Worm (Caenorhabditis elegans) whole organism, young adult: Measurements from ENCODE around the gene F25B4.7.

Experiments used
- B0019.2 ChIP-seq: fragments of 200-800 bp; sonication (Bioruptor generic); conservative IDR thresholded peaks from 2 replicates; pipeline ENCODE4 v1.3.6; 2022; ENCODE audit warnings: missing genetic modification reagents, missing genetic modification characterization, missing compliant biosample characterization
- B0336.3 ChIP-seq: fragments of 200-800 bp; sonication (Bioruptor generic); IDR thresholded peaks from 2 replicates; pipeline ENCODE4 v1.3.6; 2022; ENCODE audit warnings: missing genetic modification characterization, missing compliant biosample characterization
- C06A6.2 ChIP-seq: fragments of 200-800 bp; sonication (Bioruptor generic); conservative IDR thresholded peaks from 2 replicates; pipeline ENCODE4 v1.3.6; 2022; ENCODE audit warnings: missing genetic modification characterization, missing compliant biosample characterization
- D2030.7 ChIP-seq: fragments of 200-800 bp; sonication (Bioruptor generic); IDR thresholded peaks from 2 replicates; pipeline ENCODE4 v1.3.6; 2022; ENCODE audit warnings: missing genetic modification reagents, missing genetic modification characterization, missing compliant biosample characterization
- F10E7.11 ChIP-seq: sonication (generic microtip); optimal IDR thresholded peaks from 2 replicates; lab custom pipeline; 2017; ENCODE audit warnings: mild to moderate bottlenecking, missing genetic modification characterization, moderate library complexity, missing compliant biosample characterization
- F57A8.1 ChIP-seq: fragments of 200-800 bp; sonication (Bioruptor generic); optimal IDR thresholded peaks from 2 replicates; lab custom pipeline; 2018; ENCODE audit warnings: mild to moderate bottlenecking, missing genetic modification characterization, moderate library complexity, missing compliant biosample characterization
- F57C9.4 ChIP-seq: sonication (generic microtip); optimal IDR thresholded peaks from 2 replicates; lab custom pipeline; 2017; ENCODE audit warnings: mild to moderate bottlenecking, missing genetic modification characterization, missing compliant biosample characterization
- K11D2.4 ChIP-seq: fragments of 200-800 bp; sonication (Bioruptor generic); IDR thresholded peaks from 2 replicates; pipeline ENCODE4 v1.3.6; 2022; ENCODE audit warnings: missing genetic modification reagents, missing genetic modification characterization, missing compliant biosample characterization
- T26A5.8 ChIP-seq: sonication (generic microtip); optimal IDR thresholded peaks from 2 replicates; lab custom pipeline; 2016; ENCODE audit warnings: missing genetic modification characterization, missing compliant biosample characterization
- Y95B8A.8 ChIP-seq: fragments of 200-800 bp; sonication (Bioruptor generic); IDR thresholded peaks from 2 replicates; pipeline ENCODE4 v1.3.6; 2022; ENCODE audit warnings: missing genetic modification reagents, missing genetic modification characterization, missing compliant biosample characterization
- aptf-2 ChIP-seq: fragments of 200-800 bp; sonication (Bioruptor generic); conservative IDR thresholded peaks from 2 replicates; pipeline ENCODE4 v1.3.6; 2022; ENCODE audit warnings: missing genetic modification reagents, missing genetic modification characterization, missing compliant biosample characterization
- aptf-3 ChIP-seq: fragments of 200-800 bp; sonication (Bioruptor generic); IDR thresholded peaks from 2 replicates; pipeline ENCODE4 v1.3.6; 2022; ENCODE audit warnings: missing genetic modification characterization, missing compliant biosample characterization
- athp-1 ChIP-seq: sonication (generic microtip); optimal IDR thresholded peaks from 2 replicates; lab custom pipeline; 2017; ENCODE audit warnings: mild to moderate bottlenecking, missing genetic modification characterization, missing compliant biosample characterization
- bed-2 ChIP-seq: fragments of 200-800 bp; sonication (Bioruptor generic); IDR thresholded peaks from 2 replicates; pipeline ENCODE4 v1.3.6; 2022; ENCODE audit warnings: missing genetic modification reagents, missing genetic modification characterization, missing compliant biosample characterization
- ceh-40 ChIP-seq: fragments of 200-800 bp; sonication (Bioruptor generic); IDR thresholded peaks from 2 replicates; pipeline ENCODE4 v1.3.6; 2022; ENCODE audit warnings: missing genetic modification characterization, missing compliant biosample characterization
- ceh-91 ChIP-seq: fragments of 200-800 bp; sonication (Bioruptor generic); IDR thresholded peaks from 2 replicates; pipeline ENCODE4 v1.3.6; 2022; ENCODE audit warnings: missing genetic modification reagents, missing genetic modification characterization, missing compliant biosample characterization
- chd-7 ChIP-seq: sonication (generic microtip); optimal IDR thresholded peaks from 2 replicates; lab custom pipeline; 2016; ENCODE audit warnings: mild to moderate bottlenecking, missing genetic modification characterization, moderate library complexity, missing compliant biosample characterization
- die-1 ChIP-seq: sonication (generic microtip); optimal IDR thresholded peaks from 2 replicates; lab custom pipeline; 2016; ENCODE audit warnings: missing genotype, mild to moderate bottlenecking, missing genetic modification characterization, missing compliant biosample characterization
- ekl-4 ChIP-seq: fragments of 200-800 bp; sonication (Bioruptor generic); IDR thresholded peaks from 2 replicates; pipeline ENCODE4 v1.3.6; 2022; ENCODE audit warnings: missing genetic modification reagents, missing genetic modification characterization, missing compliant biosample characterization
- ets-4 ChIP-seq: fragments of 200-800 bp; sonication (Bioruptor generic); optimal IDR thresholded peaks from 2 replicates; lab custom pipeline; 2018; ENCODE audit warnings: mild to moderate bottlenecking, missing genetic modification characterization, missing compliant biosample characterization
- fkh-3 ChIP-seq: sonication (generic microtip); optimal IDR thresholded peaks from 2 replicates; lab custom pipeline; 2016; ENCODE audit warnings: mild to moderate bottlenecking, missing genetic modification characterization, missing compliant biosample characterization
- hlh-26 ChIP-seq: fragments of 200-800 bp; sonication (Bioruptor generic); conservative IDR thresholded peaks from 2 replicates; pipeline ENCODE4 v1.3.6; 2022; ENCODE audit warnings: missing genetic modification reagents, missing genetic modification characterization, missing compliant biosample characterization
- hmg-1.2 ChIP-seq: fragments of 200-800 bp; sonication (Bioruptor generic); IDR thresholded peaks from 2 replicates; pipeline ENCODE4 v1.3.6; 2022; ENCODE audit warnings: missing genetic modification reagents, missing genetic modification characterization, missing compliant biosample characterization
- hmg-20 ChIP-seq: fragments of 200-800 bp; sonication (Bioruptor generic); IDR thresholded peaks from 2 replicates; pipeline ENCODE4 v1.3.6; 2022; ENCODE audit warnings: missing genetic modification reagents, missing genetic modification characterization, missing compliant biosample characterization
- lin-26 ChIP-seq: fragments of 200-800 bp; sonication (Bioruptor generic); IDR thresholded peaks from 2 replicates; pipeline ENCODE4 v1.3.6; 2022; ENCODE audit warnings: missing genetic modification reagents, missing genetic modification characterization, missing compliant biosample characterization
- lin-54 ChIP-seq: fragments of 200-800 bp; sonication (Bioruptor generic); optimal IDR thresholded peaks from 2 replicates; lab custom pipeline; 2018; ENCODE audit warnings: mild to moderate bottlenecking, missing genetic modification characterization, missing compliant biosample characterization
- lsl-1 ChIP-seq: fragments of 200-800 bp; sonication (Bioruptor generic); optimal IDR thresholded peaks from 2 replicates; lab custom pipeline; 2018; ENCODE audit warnings: mild to moderate bottlenecking, missing genetic modification characterization, moderate library complexity, missing compliant biosample characterization
- lsy-27 ChIP-seq: sonication (generic microtip); optimal IDR thresholded peaks from 2 replicates; lab custom pipeline; 2017; ENCODE audit warnings: missing genetic modification characterization, mild to moderate bottlenecking, missing compliant biosample characterization, antibody characterized with exemption, missing genotype, borderline replicate concordance; ENCODE audit not compliant: insufficient read depth
- mcd-1 ChIP-seq: fragments of 200-800 bp; sonication (Bioruptor generic); IDR thresholded peaks from 2 replicates; pipeline ENCODE4 v1.3.6; 2022; ENCODE audit warnings: missing genetic modification reagents, missing genetic modification characterization, missing compliant biosample characterization
- mes-4 ChIP-seq: sonication (generic microtip); optimal IDR thresholded peaks from 2 replicates; lab custom pipeline; 2016; ENCODE audit warnings: missing genotype, missing genetic modification characterization, missing compliant biosample characterization
- mxl-1 ChIP-seq: sonication (generic microtip); optimal IDR thresholded peaks from 2 replicates; lab custom pipeline; 2016; ENCODE audit warnings: missing genetic modification characterization, missing compliant biosample characterization
- nfyb-1 ChIP-seq: fragments of 200-800 bp; sonication (Bioruptor generic); IDR thresholded peaks from 2 replicates; pipeline ENCODE4 v1.3.6; 2022; ENCODE audit warnings: missing genetic modification reagents, missing genetic modification characterization, missing compliant biosample characterization
- nhr-120 ChIP-seq: fragments of 200-800 bp; sonication (Bioruptor generic); IDR thresholded peaks from 2 replicates; pipeline ENCODE4 v1.3.6; 2022; ENCODE audit warnings: missing genetic modification characterization, missing compliant biosample characterization
- nhr-179 ChIP-seq: sonication (generic microtip); optimal IDR thresholded peaks from 2 replicates; lab custom pipeline; 2016; ENCODE audit warnings: mild to moderate bottlenecking, missing genetic modification characterization, missing compliant biosample characterization
- rec-8 ChIP-seq, 2 experiments: sonication (generic microtip); optimal IDR thresholded peaks; 2 replicates each; lab custom pipeline; 2016; ENCODE audit warnings: mild to moderate bottlenecking in 2 of 2, missing genetic modification characterization in 2 of 2, missing genetic modification reagents in 2 of 2, missing genotype in 2 of 2, missing biosample characterization in 1 of 2, missing compliant biosample characterization in 1 of 2, moderate library complexity in 1 of 2
- sdz-38 ChIP-seq: sonication (generic microtip); optimal IDR thresholded peaks from 2 replicates; lab custom pipeline; 2016; ENCODE audit warnings: missing genotype, missing genetic modification characterization, missing compliant biosample characterization
- snpc-1.3 ChIP-seq: sonication (generic microtip); optimal IDR thresholded peaks from 2 replicates; lab custom pipeline; 2017; ENCODE audit warnings: missing genetic modification characterization, mild to moderate bottlenecking, missing compliant biosample characterization, antibody characterized with exemption, moderate library complexity, missing genotype, missing genetic modification reagents; ENCODE audit not compliant: insufficient read depth
- unc-62 ChIP-seq: fragments of 150-350 bp; optimal IDR thresholded peaks from 2 replicates; lab custom pipeline; 2014; ENCODE audit warnings: missing biosample characterization, missing genetic modification reagents, missing genetic modification characterization
- zim-3 ChIP-seq: sonication (generic microtip); optimal IDR thresholded peaks from 2 replicates; lab custom pipeline; 2017; ENCODE audit warnings: mild to moderate bottlenecking, missing genetic modification characterization, moderate library complexity, missing compliant biosample characterization
- ztf-18 ChIP-seq: sonication (generic microtip); optimal IDR thresholded peaks from 2 replicates; lab custom pipeline; 2016; ENCODE audit warnings: missing genotype, mild to moderate bottlenecking, missing genetic modification characterization, missing compliant biosample characterization
- ztf-6 ChIP-seq: fragments of 200-800 bp; sonication (Bioruptor generic); IDR thresholded peaks from 2 replicates; pipeline ENCODE4 v1.3.6; 2022; ENCODE audit warnings: missing genetic modification reagents, missing genetic modification characterization, missing compliant biosample characterization

F25B4.7 gene

ce11 chrV:5667337-5667736 is 19.7 kb downstream of the F25B4.7 start (continued):
- TF ChIP-seq hmg-20: peak; percentile 80; the same call in 1 of the 2 replicates
- peak; percentile 28; the same call in 1 of the 2 replicates for TF ChIP-seq mcd-1 (GFP tag; lab: Robert Waterston, UW)
- TF ChIP-seq rec-8 (tag; optimal IDR thresholded peaks at IDR 0.05; lab: Kevin White, UChicago): peak; percentile 16 to 66
- peak; percentile 49 for TF ChIP-seq lsy-27
- TF ChIP-seq athp-1 (tag; lab: Kevin White, UChicago): peak; percentile 91
- TF ChIP-seq mes-4 (tag; lab: Kevin White, UChicago): peak; percentile 76
- peak; percentile 88 for TF ChIP-seq ceh-40 (GFP tag; lab: Robert Waterston, UW)
- TF ChIP-seq ztf-18 (tag; lab: Kevin White, UChicago): peak; percentile 56
- peak; percentile 76 for TF ChIP-seq lin-54 (GFP tag; lab: Kevin White, UChicago)
- TF ChIP-seq F10E7.11 (tag; lab: Kevin White, UChicago): peak; percentile 85
- TF ChIP-seq lin-26 (GFP tag; lab: Robert Waterston, UW): peak; percentile 97
- TF ChIP-seq snpc-1.3 (tag; lab: Kevin White, UChicago): peak; percentile 38
- peak; percentile 77 for TF ChIP-seq chd-7 (tag; lab: Kevin White, UChicago)
- peak; percentile 84 for TF ChIP-seq T26A5.8 (tag; lab: Kevin White, UChicago)
- 0 out of 2 replicates have a peak, but pooled peaks have one; percentile 82 for TF ChIP-seq nhr-120 (GFP tag; lab: Robert Waterston, UW)
- TF ChIP-seq K11D2.4 (GFP tag; lab: Robert Waterston, UW): no peak
- TF ChIP-seq aptf-2 (GFP tag; lab: Robert Waterston, UW): no peak
- peak; percentile 65 for TF ChIP-seq nfyb-1 (GFP tag; lab: Robert Waterston, UW)
- TF ChIP-seq zim-3 (tag; lab: Kevin White, UChicago): peak; percentile 92
- TF ChIP-seq fkh-3 (tag; lab: Kevin White, UChicago): peak; percentile 81
- no peak for TF ChIP-seq F57A8.1 (GFP tag; lab: Kevin White, UChicago)
- peak; percentile 82 for TF ChIP-seq die-1 (tag; lab: Kevin White, UChicago)
- TF ChIP-seq F57C9.4 (tag; lab: Kevin White, UChicago): no peak
- TF ChIP-seq unc-62: no peak
- TF ChIP-seq ekl-4 (GFP tag; lab: Robert Waterston, UW): peak; percentile 69
- TF ChIP-seq sdz-38: no peak
- TF ChIP-seq aptf-3 (GFP tag; lab: Robert Waterston, UW): peak; percentile 96; the same call in 1 of the 2 replicates
- TF ChIP-seq ztf-6 (GFP tag; lab: Robert Waterston, UW): peak; percentile 70; the same call in 1 of the 2 replicates
- no peak for TF ChIP-seq bed-2
- TF ChIP-seq Y95B8A.8 (GFP tag; lab: Robert Waterston, UW): peak; percentile 53; the same call in 1 of the 2 replicates
- no peak for TF ChIP-seq hlh-26 (GFP tag; lab: Robert Waterston, UW)
- peak; percentile 59 for TF ChIP-seq mxl-1
- TF ChIP-seq D2030.7: peak; percentile 73
- TF ChIP-seq hmg-1.2 (GFP tag; lab: Robert Waterston, UW): peak; percentile 65
- no peak for TF ChIP-seq ets-4 (GFP tag; lab: Kevin White, UChicago)
- TF ChIP-seq B0019.2: no peak
- TF ChIP-seq lsl-1 (GFP tag; lab: Kevin White, UChicago): peak; percentile 61
- peak; percentile 22 for TF ChIP-seq nhr-179 (tag; lab: Kevin White, UChicago)
- peak; percentile 26; the same call in 1 of the 2 replicates for TF ChIP-seq ceh-91 (GFP tag; lab: Robert Waterston, UW)
- TF ChIP-seq C06A6.2 (GFP tag; lab: Robert Waterston, UW): 0 out of 2 replicates have a peak, but pooled peaks have one; percentile 34
- peak; percentile 87 for TF ChIP-seq B0336.3 (GFP tag; lab: Robert Waterston, UW)
- TF ChIP-seq, all 124 proteins: peak for 77
